Fruit fly (Drosophila melanogaster): ENCODE measurements around the gene eyg.

The eyg gene

dm6 chr3L:12490418-12491035, 22.7 kb upstream of the eyg start, which contains the start of gene CG10660 (continued):
- TF ChIP-seq CG9215 (GFP tag; IDR thresholded peaks at IDR 0.05) (peak; percentile 46; the same call in 1 of the 2 replicates), knrl (GFP tag; IDR thresholded peaks at IDR 0.05; ENCODE audit: partially characterized antibody) (no peak), CG7987 (GFP tag; optimal IDR thresholded peaks at IDR 0.05) (peak; percentile 55), cato (GFP tag; optimal IDR thresholded peaks at IDR 0.05; ENCODE audit: borderline replicate concordance) (peak; percentile 75), Taf1 (GFP tag; IDR thresholded peaks at IDR 0.05) (peak; percentile 45; the same call in 1 of the 2 replicates), CG14860 (GFP tag; IDR thresholded peaks at IDR 0.05; ENCODE audit: partially characterized antibody) (no peak), mld (GFP tag; IDR thresholded peaks at IDR 0.05; ENCODE audit: partially characterized antibody) (no peak), Abd-B (GFP tag; optimal IDR thresholded peaks at IDR 0.05) (peak; percentile 66), CG6175 (GFP tag; IDR thresholded peaks at IDR 0.05) (0 out of 3 replicates have a peak, but pooled peaks have one; percentile 14), pfk (GFP tag; optimal IDR thresholded peaks at IDR 0.05) (no peak), sug (tag; optimal IDR thresholded peaks at IDR 0.05) (peak; percentile 67), lilli (GFP tag; optimal IDR thresholded peaks at IDR 0.05) (peak; percentile 88), gt (GFP tag; IDR thresholded peaks at IDR 0.05) (no peak), CG18599 (GFP tag; optimal IDR thresholded peaks at IDR 0.05) (peak; percentile 88), fd3F (GFP tag; optimal IDR thresholded peaks at IDR 0.05) (peak; percentile 76), CG2199 (GFP tag; IDR thresholded peaks at IDR 0.05) (no peak; the same call in 2 of the 3 replicates), Hsf (GFP tag; optimal IDR thresholded peaks at IDR 0.05) (peak; percentile 83)

- TF ChIP-seq crp (GFP tag; optimal IDR thresholded peaks at IDR 0.05), result peak in 1 of 2 experiments; percentile 63
- TF ChIP-seq CG6175 (GFP tag; IDR thresholded peaks at IDR 0.05), result 0 out of 3 replicates have a peak, but pooled peaks have one; percentile 17
- peak; percentile 91 to 92 for TF ChIP-seq Trl (optimal IDR thresholded peaks at IDR 0.05)
- no peak for TF ChIP-seq Trl (GFP tag; optimal IDR thresholded peaks at IDR 0.05)
- TF ChIP-seq CG34224 (GFP tag; IDR thresholded peaks at IDR 0.05; ENCODE audit: partially characterized antibody), result peak; percentile 42; the same call in 1 of the 3 replicates
- TF ChIP-seq yki (optimal IDR thresholded peaks at IDR 0.05), result peak; percentile 59
- TF ChIP-seq lilli (GFP tag; optimal IDR thresholded peaks at IDR 0.05), result no peak
- TF ChIP-seq MBD-R2 (GFP tag; IDR thresholded peaks at IDR 0.05), result no peak
- no peak for TF ChIP-seq CG14441 (GFP tag; IDR thresholded peaks at IDR 0.05)
- no peak for TF ChIP-seq cwo (GFP tag; optimal IDR thresholded peaks at IDR 0.05)
- no peak for TF ChIP-seq CG7372 (GFP tag; IDR thresholded peaks at IDR 0.05)
- peak; percentile 69 for TF ChIP-seq lbe (GFP tag; optimal IDR thresholded peaks at IDR 0.05)
- TF ChIP-seq Ets65A (GFP tag), result no peak
- peak; percentile 77 for TF ChIP-seq sd (tag; optimal IDR thresholded peaks at IDR 0.05)
- 0 out of 2 replicates have a peak, but pooled peaks have one; percentile 8 for TF ChIP-seq CG13287 (GFP tag; IDR thresholded peaks at IDR 0.05; ENCODE audit: partially characterized antibody)
- TF ChIP-seq nom (GFP tag; optimal IDR thresholded peaks at IDR 0.05), result peak; percentile 43
- 0 out of 2 replicates have a peak, but pooled peaks have one; percentile 23 for TF ChIP-seq sim (GFP tag; IDR thresholded peaks at IDR 0.05)
- 0 out of 4 replicates have a peak, but pooled peaks have one; percentile 31 for TF ChIP-seq Dll (GFP tag; IDR thresholded peaks at IDR 0.05; ENCODE audit: partially characterized antibody)
- TF ChIP-seq hbn (GFP tag; IDR thresholded peaks at IDR 0.05; ENCODE audit: partially characterized antibody), result peak; percentile 28; the same call in 1 of the 2 replicates
- TF ChIP-seq CG17385 (GFP tag; optimal IDR thresholded peaks at IDR 0.05), result peak; percentile 2
- TF ChIP-seq fu2 (GFP tag; optimal IDR thresholded peaks at IDR 0.05), result no peak
- peak; percentile 61; the same call in 2 of the 3 replicates for TF ChIP-seq zen2 (GFP tag; IDR thresholded peaks at IDR 0.05; ENCODE audit: partially characterized antibody)
- no peak for TF ChIP-seq CG43689 (GFP tag; IDR thresholded peaks at IDR 0.05)
- TF ChIP-seq hkb (optimal IDR thresholded peaks at IDR 0.05), result no peak
- TF ChIP-seq hkb (GFP tag; IDR thresholded peaks at IDR 0.05), result peak; percentile 40; the same call in 1 of the 2 replicates
- TF ChIP-seq otp (GFP tag; IDR thresholded peaks at IDR 0.05), result 0 out of 3 replicates have a peak, but pooled peaks have one; percentile 5
- peak; percentile 25 for TF ChIP-seq CG34376 (GFP tag; optimal IDR thresholded peaks at IDR 0.05)
- 0 out of 3 replicates have a peak, but pooled peaks have one; percentile 37 for TF ChIP-seq ci (GFP tag; IDR thresholded peaks at IDR 0.05)
- TF ChIP-seq ato (GFP tag; IDR thresholded peaks at IDR 0.05; ENCODE audit: partially characterized antibody), result 0 out of 2 replicates have a peak, but pooled peaks have one; percentile 15
- TF ChIP-seq so (GFP tag; IDR thresholded peaks at IDR 0.05), result 0 out of 3 replicates have a peak, but pooled peaks have one; percentile 24
- TF ChIP-seq pnt (GFP tag; optimal IDR thresholded peaks at IDR 0.05), result no peak
- TF ChIP-seq grn (GFP tag; optimal IDR thresholded peaks at IDR 0.05), result peak; percentile 78
Measured at dm6 chr3L:12489952-12490351, 22.1 kb upstream of the eyg start.
